Fruit fly (Drosophila melanogaster) whole organism, prepupa: Measurements from ENCODE around the gene CG42717.

Experiments
- Blimp-1 ChIP-seq: fragments of 200-800 bp; sonication (Bioruptor generic); optimal IDR thresholded peaks from 3 replicates; lab custom pipeline; 2017; ENCODE audit warnings: missing biosample characterization, missing genetic modification characterization, mild to moderate bottlenecking, moderate library complexity, missing genetic modification reagents
- CG11294 ChIP-seq: fragments of 200-800 bp; sonication (Bioruptor generic); IDR thresholded peaks from 2 replicates; pipeline ENCODE4 v1.3.6; 2022; ENCODE audit warnings: missing biosample characterization, missing genetic modification characterization
- CG15336 ChIP-seq: fragments of 200-800 bp; sonication (Bioruptor generic); IDR thresholded peaks from 2 replicates; pipeline ENCODE4 v1.3.6; 2022; ENCODE audit warnings: missing biosample characterization, missing genetic modification characterization
- CG1621 ChIP-seq: fragments of 200-800 bp; sonication (Bioruptor generic); optimal IDR thresholded peaks from 3 replicates; lab custom pipeline; 2018; ENCODE audit warnings: missing biosample characterization, mild to moderate bottlenecking, missing genetic modification characterization
- CG3919 ChIP-seq: fragments of 200-800 bp; sonication (Bioruptor generic); optimal IDR thresholded peaks from 3 replicates; lab custom pipeline; 2016; ENCODE audit warnings: missing biosample characterization, missing genetic modification characterization
- CG6163 ChIP-seq: fragments of 200-800 bp; sonication (Bioruptor generic); IDR thresholded peaks from 3 replicates; pipeline ENCODE4 v1.3.6; 2022; ENCODE audit warnings: missing biosample characterization, missing genetic modification characterization
- CG6276 ChIP-seq: fragments of 200-800 bp; sonication (Bioruptor generic); optimal IDR thresholded peaks from 2 replicates; lab custom pipeline; 2017; ENCODE audit warnings: missing biosample characterization, mild to moderate bottlenecking, missing genetic modification characterization
- CG6854 ChIP-seq: fragments of 200-800 bp; sonication (Bioruptor generic); optimal IDR thresholded peaks from 2 replicates; lab custom pipeline; 2017; ENCODE audit warnings: missing biosample characterization, mild to moderate bottlenecking, missing genetic modification characterization
- CG8632 ChIP-seq: fragments of 200-800 bp; sonication (Bioruptor generic); optimal IDR thresholded peaks from 3 replicates; lab custom pipeline; 2016; ENCODE audit warnings: missing biosample characterization, missing genetic modification characterization
- Hr38 ChIP-seq: sonication (Bioruptor generic); optimal IDR thresholded peaks from 2 replicates; lab custom pipeline; 2016; ENCODE audit warnings: missing biosample characterization, missing genetic modification characterization
- fd59A ChIP-seq: fragments of 200-800 bp; sonication (Bioruptor generic); optimal IDR thresholded peaks from 2 replicates; lab custom pipeline; 2017; ENCODE audit warnings: missing biosample characterization, mild to moderate bottlenecking, missing genetic modification characterization, missing genetic modification reagents
- fkh ChIP-seq: fragments of 200-800 bp; sonication (Bioruptor generic); optimal IDR thresholded peaks from 3 replicates; lab custom pipeline; 2017; ENCODE audit warnings: missing biosample characterization, mild to moderate bottlenecking, missing genetic modification characterization, moderate library complexity

- TF ChIP-seq Blimp-1 (no peak), fd59A (no peak), CG15336 (no peak), CG1621 (tag; lab: Kevin White, UChicago) (no peak), fkh (no peak), CG6276 (GFP tag; lab: Kevin White, UChicago) (no peak), CG6163 (GFP tag; lab: Robert Waterston, UW) (no peak), CG6854 (no peak), CG3919 (no peak), Hr38 (GFP tag; lab: Kevin White, UChicago) (no peak), CG8632 (GFP tag; lab: Kevin White, UChicago) (no peak), CG11294 (GFP tag; lab: Robert Waterston, UW) (no peak)
Measured at dm6 chr3L:16035185-16035584, 2.2 kb upstream of the CG42717 start, which contains the start of gene CG5895.
